Worm (Caenorhabditis elegans) whole organism, dauer: ENCODE data around the gene H40L08.2.

Experiments
- unc-62 ChIP-seq: sonication (generic microtip); optimal IDR thresholded peaks from 2 replicates; lab custom pipeline; 2017; ENCODE audit warnings: missing biosample characterization, missing genetic modification reagents, missing genetic modification characterization

H40L08.2 gene

ce11 chrX:15055914-15056313, 21.6 kb downstream of the H40L08.2 start, which contains the start of gene H03G16.7:
Gene H03G16.7 (minus strand): TSS chrX:15056014.
- TF ChIP-seq unc-62 = no peak

ce11 chrX:15053223-15053933, 24.2 kb downstream of the H40L08.2 start, which contains the start of gene H03G16.1:
Gene H03G16.1 (plus strand): TSS chrX:15053883.
- no peak for TF ChIP-seq unc-62

- no peak for TF ChIP-seq unc-62
Observed at ce11 chrX:15052385-15052784, 25.2 kb downstream of the H40L08.2 start, which contains the start of gene H03G16.6. Gene H03G16.6 (plus strand): TSS chrX:15052685.

ce11 chrX:15050006-15050405, 27.5 kb downstream of the H40L08.2 start:
- no peak for TF ChIP-seq unc-62

DNA sequence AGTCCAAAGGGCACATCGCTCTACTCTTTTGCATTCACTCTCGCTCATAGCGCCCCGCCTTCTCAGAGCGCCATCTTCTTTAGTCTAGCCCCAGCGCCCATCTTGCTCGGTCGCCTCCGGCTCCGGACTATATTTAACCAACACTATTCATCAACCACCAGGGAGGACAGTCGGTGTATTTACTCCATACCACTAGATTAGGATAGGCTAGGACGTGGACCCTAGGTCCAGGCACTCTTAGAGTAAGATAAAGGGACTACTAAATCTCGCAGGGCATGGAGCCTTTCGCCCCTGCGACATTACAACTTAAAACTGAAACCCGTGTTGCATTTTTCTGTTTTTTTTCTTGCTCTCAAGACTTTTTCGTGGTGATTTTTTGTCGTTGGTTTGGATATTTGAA, 30.0 kb downstream of the H40L08.2 start:
- no peak for TF ChIP-seq unc-62

DNA sequence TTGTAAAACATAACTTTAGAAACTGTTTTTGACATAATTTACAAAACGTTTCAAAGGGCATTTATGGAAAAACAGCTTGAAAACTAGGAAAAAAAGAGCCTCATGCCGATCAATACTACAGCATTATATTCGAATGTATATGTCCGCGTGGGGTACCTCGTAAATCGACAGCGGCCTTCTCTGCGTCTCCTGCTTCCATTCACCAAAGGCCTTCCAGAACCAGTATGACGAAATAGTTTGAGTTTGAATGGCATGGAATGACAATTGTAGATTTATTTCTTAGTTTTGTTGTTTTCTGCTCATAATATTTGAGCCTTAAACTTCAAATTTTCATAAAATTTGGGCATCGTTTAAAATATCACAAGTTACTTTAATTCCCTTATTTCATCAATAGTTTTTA, 32.1 kb downstream of the H40L08.2 start:
- no peak for TF ChIP-seq unc-62

DNA sequence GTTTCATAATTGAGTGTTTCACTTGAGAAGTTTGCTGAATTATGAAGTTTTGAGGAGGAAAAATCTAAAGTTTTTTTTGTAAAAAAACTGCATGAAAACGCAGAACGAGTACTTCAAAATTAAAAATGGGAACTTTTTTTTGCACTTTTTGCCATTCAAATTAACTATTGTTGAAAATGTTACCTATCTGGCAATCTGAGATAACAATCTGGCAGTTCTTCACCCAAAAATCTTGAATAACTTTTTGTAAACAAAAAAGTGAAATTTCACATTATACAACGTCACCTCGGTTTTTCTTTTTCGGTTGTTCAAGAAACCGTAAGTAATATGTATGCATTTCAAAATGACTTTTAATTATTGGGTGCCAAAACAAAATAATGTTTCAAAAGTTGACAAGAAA, 35.0 kb downstream of the H40L08.2 start:
- TF ChIP-seq unc-62 = no peak

- no peak for TF ChIP-seq unc-62
Observed at ce11 chrX:15041340-15041739, 36.2 kb downstream of the H40L08.2 start.

DNA sequence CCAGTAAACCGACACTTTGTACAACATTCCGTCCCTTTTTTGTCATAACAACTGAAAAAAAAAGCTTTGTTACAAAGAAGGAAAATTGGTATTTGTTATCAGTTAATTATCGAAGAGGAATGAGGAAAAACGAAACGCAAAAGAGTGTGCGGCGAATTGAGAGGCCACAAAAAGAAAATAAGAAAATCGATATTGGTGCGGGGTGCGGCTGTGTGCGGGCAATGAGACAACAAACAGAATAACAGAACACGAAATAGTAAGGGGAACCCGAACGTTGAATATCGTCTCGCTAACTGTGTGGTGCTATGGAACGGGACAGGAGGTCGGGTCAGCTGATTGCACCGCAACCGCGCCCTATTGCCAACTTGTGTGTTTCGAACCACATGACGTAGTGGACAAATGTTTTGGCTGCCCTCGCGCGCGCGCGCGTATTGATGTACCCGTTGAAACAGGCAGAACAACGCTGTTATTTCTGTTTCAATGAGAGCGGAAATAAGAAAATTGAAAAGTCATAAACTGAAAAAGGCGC, 36.9 kb downstream of the H40L08.2 start, which contains the start of gene C18B12.4:
C18B12.4 (minus strand) TSS at position 51 of the 529 bp plus-strand sequence.
- TF ChIP-seq unc-62 = no peak

- TF ChIP-seq unc-62 = no peak
Observed at ce11 chrX:15039696-15040212, 37.8 kb downstream of the H40L08.2 start.

ce11 chrX:15039029-15039695, 38.4 kb downstream of the H40L08.2 start:
- TF ChIP-seq unc-62 = no peak

ce11 chrX:15036287-15036686, 41.3 kb downstream of the H40L08.2 start:
- TF ChIP-seq unc-62 = no peak

DNA sequence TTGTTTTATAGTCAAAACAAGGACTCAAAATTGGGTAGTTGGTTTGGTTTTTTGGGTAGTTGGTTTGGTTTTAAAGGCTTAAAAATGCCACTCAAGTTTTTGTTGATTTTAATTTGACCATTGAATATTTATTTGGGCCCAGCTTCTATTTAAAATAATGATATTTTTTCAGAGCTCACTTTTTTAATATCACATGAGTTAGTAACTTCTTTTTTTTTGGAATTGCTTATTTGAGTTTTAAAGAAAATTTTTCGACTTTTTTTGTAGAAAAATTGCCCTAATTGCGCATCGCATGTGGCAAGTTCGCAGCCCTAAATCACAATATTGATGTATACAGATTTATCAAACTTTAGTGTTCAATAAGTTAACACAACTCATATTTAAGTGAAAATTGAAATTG, 41.8 kb downstream of the H40L08.2 start:
- no peak for TF ChIP-seq unc-62

DNA sequence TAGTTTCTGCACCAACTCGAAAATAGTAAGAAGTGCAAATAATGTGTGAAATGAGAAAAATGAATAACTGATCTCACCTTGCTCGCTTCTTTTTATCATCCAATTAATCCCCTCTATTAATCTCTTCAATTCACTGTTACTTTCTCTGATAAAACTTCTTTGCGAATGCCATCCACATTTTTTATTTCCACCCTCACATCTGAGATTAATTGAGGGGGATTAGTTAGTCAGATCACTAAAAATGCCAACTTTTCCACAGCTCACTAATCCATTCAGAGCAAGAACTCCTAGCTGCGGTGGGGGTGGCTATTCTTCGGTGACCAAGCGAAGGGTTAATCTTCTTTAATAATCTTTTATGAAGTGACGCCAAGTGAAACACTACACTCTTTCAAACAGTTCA, 42.8 kb downstream of the H40L08.2 start, which contains the start of gene dsc-1:
dsc-1 (minus strand) TSS at position 46 of the 400 bp plus-strand sequence.
- TF ChIP-seq unc-62 = no peak

ce11 chrX:15027997-15028396, 49.5 kb downstream of the H40L08.2 start:
- no peak for TF ChIP-seq unc-62

- TF ChIP-seq unc-62 = no peak
Observed at ce11 chrX:15027566-15027965, 50.0 kb downstream of the H40L08.2 start.
